Worm (Caenorhabditis elegans) whole organism, L3 larva: ENCODE results near the gene ZC266.1.

Experiments used
- nhr-12 ChIP-seq: fragments of 150-350 bp; optimal IDR thresholded peaks from 2 replicates; lab custom pipeline; 2014; ENCODE audit warnings: missing biosample characterization, missing genetic modification characterization
- nhr-23 ChIP-seq: fragments of 150-350 bp; optimal IDR thresholded peaks from 2 replicates; lab custom pipeline; 2014; ENCODE audit warnings: missing biosample characterization, missing genetic modification reagents, missing genetic modification characterization
- nhr-77 ChIP-seq: fragments of 150-350 bp; optimal IDR thresholded peaks from 2 replicates; lab custom pipeline; 2014; ENCODE audit warnings: missing biosample characterization, missing genetic modification characterization
- tbx-2 ChIP-seq: sonication (generic microtip); optimal IDR thresholded peaks from 2 replicates; lab custom pipeline; 2016; ENCODE audit warnings: mild to moderate bottlenecking, missing genetic modification characterization, missing compliant biosample characterization

- TF ChIP-seq nhr-23 (tag; lab: Kevin White, UChicago) (no peak), tbx-2 (no peak), nhr-77 (tag; lab: Kevin White, UChicago) (no peak), nhr-12 (tag; lab: Kevin White, UChicago) (no peak)
Measured at ce11 chrV:4684137-4684536, 16.0 kb downstream of the ZC266.1 start.
